Fruit fly (Drosophila melanogaster) whole organism, embryonic: ENCODE data around the gene Nagk.

Experiments used
- Atf6 ChIP-seq: fragments of 200-800 bp; sonication (Bioruptor generic); IDR thresholded peaks from 2 replicates; pipeline ENCODE4 v1.3.6; 2022; ENCODE audit warnings: missing biosample characterization, missing genetic modification characterization
- CG10147 ChIP-seq: fragments of 200-800 bp; sonication (Bioruptor generic); optimal IDR thresholded peaks from 2 replicates; lab custom pipeline; 2019; ENCODE audit warnings: missing biosample characterization, mild to moderate bottlenecking, missing genetic modification characterization, moderate library complexity
- CG10462 ChIP-seq: fragments of 200-800 bp; sonication (Bioruptor generic); optimal IDR thresholded peaks from 2 replicates; lab custom pipeline; 2016; ENCODE audit warnings: missing biosample characterization, missing genetic modification characterization
- CG11696 ChIP-seq: fragments of 200-800 bp; sonication (Bioruptor generic); IDR thresholded peaks from 2 replicates; pipeline ENCODE4 v1.3.6; 2022; ENCODE audit warnings: missing biosample characterization, missing genetic modification characterization
- CG11723 ChIP-seq: fragments of 200-800 bp; sonication (Bioruptor generic); optimal IDR thresholded peaks from 2 replicates; lab custom pipeline; 2017; ENCODE audit warnings: missing biosample characterization, mild to moderate bottlenecking, missing genetic modification characterization
- CG14710 ChIP-seq: fragments of 200-800 bp; sonication (Bioruptor generic); optimal IDR thresholded peaks from 3 replicates; lab custom pipeline; 2019; ENCODE audit warnings: missing biosample characterization, mild to moderate bottlenecking, missing genetic modification characterization, moderate library complexity
- CG17186 ChIP-seq: fragments of 200-800 bp; sonication (Bioruptor generic); optimal IDR thresholded peaks from 3 replicates; lab custom pipeline; 2017; ENCODE audit warnings: missing biosample characterization, missing genetic modification reagents, missing genetic modification characterization
- CG17328 ChIP-seq: fragments of 200-800 bp; sonication (Bioruptor generic); IDR thresholded peaks from 2 replicates; pipeline ENCODE4 v1.3.6; 2022; ENCODE audit warnings: missing biosample characterization, missing genetic modification characterization
- CG17829 ChIP-seq: fragments of 200-800 bp; optimal IDR thresholded peaks from 2 replicates; lab custom pipeline; 2019; ENCODE audit warnings: missing biosample characterization, mild to moderate bottlenecking, missing genetic modification characterization, moderate library complexity
- CG34224 ChIP-seq: fragments of 200-800 bp; sonication (Bioruptor generic); IDR thresholded peaks from 3 replicates; pipeline ENCODE4 v1.3.6; 2022; ENCODE audit warnings: missing biosample characterization, missing genetic modification characterization; ENCODE audit not compliant: partially characterized antibody
- CG43689 ChIP-seq: fragments of 200-800 bp; sonication (Bioruptor generic); IDR thresholded peaks from 2 replicates; pipeline ENCODE4 v1.3.6; 2022; ENCODE audit warnings: missing biosample characterization, missing genetic modification characterization
- CG9215 ChIP-seq: fragments of 200-800 bp; sonication (Bioruptor generic); IDR thresholded peaks from 2 replicates; pipeline ENCODE4 v1.3.6; 2022; ENCODE audit warnings: missing biosample characterization, missing genetic modification characterization
- CG9727 ChIP-seq: fragments of 200-800 bp; sonication (Bioruptor generic); optimal IDR thresholded peaks from 3 replicates; lab custom pipeline; 2017; ENCODE audit warnings: missing biosample characterization, mild to moderate bottlenecking, missing genetic modification characterization
- CHES-1-like ChIP-seq: fragments of 200-800 bp; sonication (Bioruptor generic); optimal IDR thresholded peaks from 2 replicates; lab custom pipeline; 2016; ENCODE audit warnings: missing biosample characterization, missing genetic modification characterization
- CoRest ChIP-seq: fragments of 200-800 bp; sonication (Bioruptor generic); optimal IDR thresholded peaks from 3 replicates; lab custom pipeline; 2018; ENCODE audit warnings: missing biosample characterization, mild to moderate bottlenecking, missing genetic modification characterization, moderate library complexity
- D ChIP-seq, 2 experiments: fragments of 200-800 bp in 1 of 2; fragments of >200 bp in 1 of 2; sonication (Bioruptor generic) in 1 of 2; optimal IDR thresholded peaks; 2 replicates in 1 of 2; 3 replicates in 1 of 2; lab custom pipeline; 2017; ENCODE audit warnings: mild to moderate bottlenecking in 1 of 2, missing biosample characterization in 1 of 2, missing genetic modification characterization in 1 of 2, missing genetic modification reagents in 1 of 2
- Dp ChIP-seq: fragments of 200-800 bp; sonication (Bioruptor generic); optimal IDR thresholded peaks from 2 replicates; lab custom pipeline; 2018; ENCODE audit warnings: missing biosample characterization, mild to moderate bottlenecking, missing genetic modification characterization, moderate library complexity
- HLH54F ChIP-seq: fragments of 200-800 bp; sonication (Bioruptor generic); optimal IDR thresholded peaks from 3 replicates; lab custom pipeline; 2016; ENCODE audit warnings: missing biosample characterization, missing genetic modification characterization
- Hand ChIP-seq: fragments of 200-800 bp; sonication (Bioruptor generic); optimal IDR thresholded peaks from 2 replicates; lab custom pipeline; 2017; ENCODE audit warnings: mild to moderate bottlenecking, missing biosample characterization, missing genetic modification reagents, missing genetic modification characterization
- Hey ChIP-seq: fragments of 200-800 bp; sonication (Bioruptor generic); optimal IDR thresholded peaks from 3 replicates; lab custom pipeline; 2018; ENCODE audit warnings: missing biosample characterization, mild to moderate bottlenecking, missing genetic modification characterization
- Hr51 ChIP-seq, 2 experiments: fragments of 200-800 bp; sonication (Bioruptor generic); optimal IDR thresholded peaks; 2 replicates in 1 of 2; 3 replicates in 1 of 2; lab custom pipeline; 2016 to 2018; ENCODE audit warnings: missing biosample characterization in 2 of 2, missing genetic modification characterization in 2 of 2, mild to moderate bottlenecking in 1 of 2, moderate library complexity in 1 of 2
- Kr ChIP-seq: fragments of 200-800 bp; sonication (Bioruptor generic); optimal IDR thresholded peaks from 2 replicates; lab custom pipeline; 2017; ENCODE audit warnings: missing biosample characterization, mild to moderate bottlenecking, missing genetic modification characterization
- Oaz ChIP-seq: fragments of 200-800 bp; sonication (Bioruptor generic); IDR thresholded peaks from 2 replicates; pipeline ENCODE4 v1.3.6; 2022; ENCODE audit warnings: missing biosample characterization, missing genetic modification characterization
- Ptx1 ChIP-seq: fragments of 200-800 bp; sonication (Bioruptor generic); IDR thresholded peaks from 2 replicates; pipeline ENCODE4 v1.3.6; 2022; ENCODE audit warnings: missing biosample characterization, missing genetic modification characterization
- Xrp1 ChIP-seq: fragments of 200-800 bp; sonication (Bioruptor generic); IDR thresholded peaks from 2 replicates; pipeline ENCODE4 v1.3.6; 2022; ENCODE audit warnings: missing biosample characterization, missing genetic modification characterization
- bab2 ChIP-seq: fragments of 200-800 bp; sonication (Bioruptor generic); optimal IDR thresholded peaks from 2 replicates; lab custom pipeline; 2016; ENCODE audit warnings: missing biosample characterization, missing genetic modification characterization
- cg ChIP-seq: fragments of 200-800 bp; sonication (Bioruptor generic); optimal IDR thresholded peaks from 3 replicates; lab custom pipeline; 2019; ENCODE audit warnings: missing biosample characterization, mild to moderate bottlenecking, missing genetic modification characterization, moderate library complexity
- dpn ChIP-seq, 2 experiments: fragments of 200-800 bp; sonication (Bioruptor generic); optimal IDR thresholded peaks; 3 replicates each; lab custom pipeline; 2016; ENCODE audit warnings: missing biosample characterization in 2 of 2, missing genetic modification characterization in 2 of 2
- eve ChIP-seq, 2 experiments: fragments of >200 bp; optimal IDR thresholded peaks; 2 replicates each; lab custom pipeline; 2017; ENCODE audit warnings: missing biosample characterization in 2 of 2, missing genetic modification characterization in 2 of 2
- fd64A ChIP-seq: fragments of 200-800 bp; sonication (Bioruptor generic); optimal IDR thresholded peaks from 3 replicates; lab custom pipeline; 2018; ENCODE audit warnings: missing biosample characterization, mild to moderate bottlenecking, missing genetic modification characterization
- fd96Cb ChIP-seq: fragments of 200-800 bp; sonication (Bioruptor generic); optimal IDR thresholded peaks from 2 replicates; lab custom pipeline; 2018; ENCODE audit warnings: missing biosample characterization, mild to moderate bottlenecking, missing genetic modification characterization, moderate library complexity
- gcm ChIP-seq: fragments of 200-800 bp; sonication (Bioruptor generic); optimal IDR thresholded peaks from 2 replicates; lab custom pipeline; 2019; ENCODE audit warnings: missing biosample characterization, mild to moderate bottlenecking, missing genetic modification characterization, moderate library complexity
- hbn ChIP-seq: fragments of 200-800 bp; sonication (Bioruptor generic); IDR thresholded peaks from 2 replicates; pipeline ENCODE4 v1.3.6; 2022; ENCODE audit warnings: missing biosample characterization, missing genetic modification characterization; ENCODE audit not compliant: partially characterized antibody
- klu ChIP-seq: fragments of 200-800 bp; sonication (Bioruptor generic); IDR thresholded peaks from 2 replicates; pipeline ENCODE4 v1.3.6; 2022; ENCODE audit warnings: missing biosample characterization, missing genetic modification characterization
- kni ChIP-seq: fragments of 200-800 bp; sonication (Bioruptor generic); optimal IDR thresholded peaks from 3 replicates; lab custom pipeline; 2017; ENCODE audit warnings: mild to moderate bottlenecking, missing biosample characterization, missing genetic modification reagents, missing genetic modification characterization
- lilli ChIP-seq: fragments of 200-800 bp; sonication (Bioruptor generic); optimal IDR thresholded peaks from 3 replicates; lab custom pipeline; 2016; ENCODE audit warnings: missing biosample characterization, missing genetic modification characterization
- lola ChIP-seq, 3 experiments: fragments of >200 bp in 2 of 3; fragments of 200-800 bp in 1 of 3; sonication (Bioruptor generic) in 1 of 3; optimal IDR thresholded peaks; 2 replicates each; lab custom pipeline; 2017 to 2019; ENCODE audit warnings: missing biosample characterization in 3 of 3, missing genetic modification characterization in 3 of 3, mild to moderate bottlenecking in 1 of 3, moderate library complexity in 1 of 3
- nmo ChIP-seq: fragments of 200-800 bp; sonication (Bioruptor generic); optimal IDR thresholded peaks from 2 replicates; lab custom pipeline; 2018; ENCODE audit warnings: missing biosample characterization, mild to moderate bottlenecking, missing genetic modification characterization, moderate library complexity
- onecut ChIP-seq: fragments of 200-800 bp; sonication (Bioruptor generic); IDR thresholded peaks from 2 replicates; pipeline ENCODE4 v1.3.6; 2022; ENCODE audit warnings: missing biosample characterization, missing genetic modification characterization
- otp ChIP-seq: fragments of 200-800 bp; sonication (Bioruptor generic); IDR thresholded peaks from 3 replicates; pipeline ENCODE4, ENCODE4 v1.3.6; 2022; ENCODE audit warnings: missing biosample characterization, missing genetic modification characterization
- psq ChIP-seq: fragments of 200-800 bp; sonication (Bioruptor generic); optimal IDR thresholded peaks from 2 replicates; lab custom pipeline; 2017; ENCODE audit warnings: missing biosample characterization, missing genetic modification characterization
- pum ChIP-seq: fragments of 200-800 bp; sonication (Bioruptor generic); optimal IDR thresholded peaks from 2 replicates; lab custom pipeline; 2016; ENCODE audit warnings: missing biosample characterization, missing genetic modification characterization
- sens ChIP-seq: fragments of 200-800 bp; sonication (Bioruptor generic); peaks from one replicate; lab custom pipeline; 2016; ENCODE audit warnings: missing biosample characterization, missing genetic modification characterization
- sim ChIP-seq: fragments of 200-800 bp; sonication (Bioruptor generic); IDR thresholded peaks from 2 replicates; pipeline ENCODE4 v1.3.6; 2022; ENCODE audit warnings: missing biosample characterization, missing genetic modification characterization
- slou ChIP-seq: fragments of 200-800 bp; sonication (Bioruptor generic); optimal IDR thresholded peaks from 3 replicates; lab custom pipeline; 2016; ENCODE audit warnings: missing biosample characterization, missing genetic modification characterization
- tll ChIP-seq, 2 experiments: fragments of 200-800 bp in 1 of 2; fragments of >200 bp in 1 of 2; sonication (Bioruptor generic) in 1 of 2; optimal IDR thresholded peaks; 2 replicates each; lab custom pipeline; 2017 to 2019; ENCODE audit warnings: missing biosample characterization in 2 of 2, missing genetic modification characterization in 2 of 2, mild to moderate bottlenecking in 1 of 2, moderate library complexity in 1 of 2
- unpg ChIP-seq: fragments of 200-800 bp; sonication (Bioruptor generic); optimal IDR thresholded peaks from 3 replicates; lab custom pipeline; 2018; ENCODE audit warnings: missing biosample characterization, mild to moderate bottlenecking, missing genetic modification characterization, moderate library complexity
- z ChIP-seq: fragments of 200-800 bp; sonication (Bioruptor generic); IDR thresholded peaks from 3 replicates; pipeline ENCODE4 v1.3.6; 2022; ENCODE audit warnings: missing biosample characterization, missing genetic modification characterization

Gene Nagk

DNA sequence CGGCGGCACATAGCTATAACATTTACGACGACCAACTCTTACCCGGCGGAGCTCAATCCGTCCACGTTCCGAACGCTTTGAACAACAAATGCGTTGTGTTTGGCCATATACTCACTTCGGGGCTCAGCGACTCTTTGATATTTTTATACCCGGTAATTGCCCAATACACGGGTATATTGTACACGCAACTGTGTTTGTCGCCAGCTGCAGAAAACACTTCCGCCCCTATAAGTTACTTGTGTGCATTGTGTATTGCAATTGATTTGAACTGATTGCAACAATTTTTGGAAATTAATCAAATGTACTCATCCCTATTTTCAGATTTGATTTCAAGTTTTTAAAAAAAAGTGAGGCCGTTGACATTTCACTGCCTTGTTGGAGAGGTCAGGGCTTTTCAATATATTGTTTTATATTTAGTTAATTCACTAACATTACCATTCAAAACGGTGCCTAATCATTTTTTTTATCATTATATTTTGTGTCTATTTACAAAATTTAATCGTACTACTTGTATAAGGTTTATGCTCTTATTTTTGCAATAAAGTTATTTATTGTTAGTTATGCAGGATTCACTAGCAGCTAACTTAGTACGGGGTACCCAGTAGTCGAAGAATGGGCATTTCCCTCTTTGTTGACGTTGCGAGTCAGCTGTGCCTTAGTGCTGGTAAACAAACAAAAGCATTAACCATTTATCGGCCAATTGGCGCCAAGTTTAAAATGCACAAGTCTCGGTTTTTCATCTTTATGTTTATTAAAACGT is at the start of gene Nagk (continued):
- peak; percentile 4 for TF ChIP-seq slou (GFP tag; lab: Kevin White, UChicago)
- TF ChIP-seq hbn (GFP tag; lab: Robert Waterston, UW) = no peak
- no peak for TF ChIP-seq Oaz (GFP tag; lab: Robert Waterston, UW)
- TF ChIP-seq Dp (GFP tag; lab: Kevin White, UChicago) = peak; percentile 84
- TF ChIP-seq pum (GFP tag; lab: Kevin White, UChicago) = peak; percentile 42
- no peak for TF ChIP-seq z (GFP tag; lab: Robert Waterston, UW)
- TF ChIP-seq CG14710 = peak; percentile 60
- TF ChIP-seq cg (GFP tag; lab: Kevin White, UChicago) = no peak
- TF ChIP-seq sens = peak; percentile 95
- TF ChIP-seq CoRest (tag; lab: Kevin White, UChicago) = peak; percentile 77
- TF ChIP-seq fd64A (GFP tag; lab: Kevin White, UChicago) = no peak
- peak; percentile 53 for TF ChIP-seq CG11723 (GFP tag; lab: Kevin White, UChicago)
- TF ChIP-seq Xrp1 = 0 out of 2 replicates have a peak, but pooled peaks have one; percentile 25
- peak; percentile 13; the same call in 1 of the 2 replicates for TF ChIP-seq Atf6 (GFP tag; lab: Robert Waterston, UW)
- no peak for TF ChIP-seq psq (GFP tag; lab: Kevin White, UChicago)
- no peak for TF ChIP-seq eve (GFP tag; optimal IDR thresholded peaks at IDR 0.05; lab: Kevin White, UChicago)
- TF ChIP-seq Kr (GFP tag; lab: Kevin White, UChicago) = no peak
- no peak for TF ChIP-seq klu (GFP tag; lab: Robert Waterston, UW)
- no peak for TF ChIP-seq otp (GFP tag; lab: Robert Waterston, UW)
- peak; percentile 44 for TF ChIP-seq bab2 (GFP tag; lab: Kevin White, UChicago)
- TF ChIP-seq Hr51 (GFP tag; optimal IDR thresholded peaks at IDR 0.05; lab: Kevin White, UChicago) = peak; percentile 13 to 68
- TF ChIP-seq CG9215 = peak; percentile 21; the same call in 1 of the 2 replicates
- peak; percentile 56 for TF ChIP-seq CG17328
- peak; percentile 57 for TF ChIP-seq HLH54F (GFP tag; lab: Kevin White, UChicago)
- TF ChIP-seq lilli (GFP tag; lab: Kevin White, UChicago) = peak; percentile 79
- peak; percentile 12 for TF ChIP-seq Hand
- TF ChIP-seq CHES-1-like = peak; percentile 38
- peak; percentile 92 for TF ChIP-seq gcm (GFP tag; lab: Kevin White, UChicago)
- peak; percentile 19; the same call in 1 of the 2 replicates for TF ChIP-seq CG11696 (GFP tag; lab: Robert Waterston, UW)
- no peak for TF ChIP-seq sim (GFP tag; lab: Robert Waterston, UW)
- TF ChIP-seq CG10462 = no peak
- no peak for TF ChIP-seq D (optimal IDR thresholded peaks at IDR 0.05; lab: Kevin White, UChicago)
- TF ChIP-seq D (GFP tag; optimal IDR thresholded peaks at IDR 0.05; lab: Kevin White, UChicago) = peak; percentile 62
- peak; percentile 82 for TF ChIP-seq nmo
- peak; percentile 11 for TF ChIP-seq unpg (GFP tag; lab: Kevin White, UChicago)
- TF ChIP-seq lola (GFP tag; optimal IDR thresholded peaks at IDR 0.05; lab: Kevin White, UChicago) = peak in 1 of 3 experiments; percentile 71
- peak; percentile 50 for TF ChIP-seq CG10147 (GFP tag; lab: Kevin White, UChicago)
- TF ChIP-seq CG17186 (GFP tag; lab: Kevin White, UChicago) = no peak
- peak; percentile 46 to 68 for TF ChIP-seq dpn (GFP tag; optimal IDR thresholded peaks at IDR 0.05; lab: Kevin White, UChicago)
- peak; percentile 41 for TF ChIP-seq fd96Cb (tag; lab: Kevin White, UChicago)
- peak; percentile 39 for TF ChIP-seq CG17829 (tag; lab: Kevin White, UChicago)
- no peak for TF ChIP-seq kni (GFP tag; lab: Kevin White, UChicago)
- peak in 1 of 2 experiments; percentile 2 for TF ChIP-seq tll (GFP tag; optimal IDR thresholded peaks at IDR 0.05; lab: Kevin White, UChicago)
- TF ChIP-seq CG9727 (GFP tag; lab: Kevin White, UChicago) = peak; percentile 84
- TF ChIP-seq onecut (GFP tag; lab: Robert Waterston, UW) = no peak
- TF ChIP-seq Ptx1 (GFP tag; lab: Robert Waterston, UW) = 0 out of 2 replicates have a peak, but pooled peaks have one; percentile 39
- no peak for TF ChIP-seq Hey (tag; lab: Kevin White, UChicago)
- TF ChIP-seq CG43689 (GFP tag; lab: Robert Waterston, UW) = 0 out of 2 replicates have a peak, but pooled peaks have one; percentile 11
- no peak for TF ChIP-seq CG34224
